Fruit fly (Drosophila melanogaster) whole organism: ENCODE results near the gene CG7083.

Experiments
- CG8478 ChIP-seq: fragments of >200 bp; optimal IDR thresholded peaks from 2 replicates; lab custom pipeline; 2018; ENCODE audit warnings: inconsistent platforms
- psq ChIP-seq: fragments of >200 bp; optimal IDR thresholded peaks from 2 replicates; lab custom pipeline; 2017

- TF ChIP-seq CG8478 (lab: Kevin White, UChicago) (no peak), psq (lab: Kevin White, UChicago) (no peak)
Observed at dm6 chr3L:8340264-8341095, at the start of gene CG7083, which contains the start of gene Prim1.
